Worm (Caenorhabditis elegans) whole organism, mixed stage, embryonic: Measurements from ENCODE around the gene gba-2.

Experiments
- M03D4.4 ChIP-seq: sonication (generic microtip); optimal IDR thresholded peaks from 2 replicates; lab custom pipeline; 2017; ENCODE audit warnings: mild to moderate bottlenecking, missing genetic modification characterization, missing compliant biosample characterization
- bed-3 ChIP-seq: fragments of 200-800 bp; sonication (Bioruptor generic); optimal IDR thresholded peaks from 3 replicates; lab custom pipeline; 2018; ENCODE audit warnings: mild to moderate bottlenecking, missing genetic modification characterization, moderate library complexity, missing compliant biosample characterization
- blmp-1 ChIP-seq: fragments of 150-350 bp; optimal IDR thresholded peaks from 2 replicates; lab custom pipeline; 2014; ENCODE audit warnings: missing biosample characterization, missing genetic modification characterization
- ceh-39 ChIP-seq: fragments of 150-350 bp; optimal IDR thresholded peaks from 2 replicates; lab custom pipeline; 2014; ENCODE audit warnings: missing biosample characterization, missing genetic modification characterization
- ceh-43 ChIP-seq: fragments of 200-800 bp; sonication (Bioruptor generic); optimal IDR thresholded peaks from 2 replicates; lab custom pipeline; 2018; ENCODE audit warnings: mild to moderate bottlenecking, missing genetic modification characterization, moderate library complexity, missing compliant biosample characterization
- ceh-83 ChIP-seq: fragments of 200-800 bp; sonication (Bioruptor generic); optimal IDR thresholded peaks from 2 replicates; lab custom pipeline; 2018; ENCODE audit warnings: mild to moderate bottlenecking, missing genetic modification characterization, missing compliant biosample characterization
- ces-1 ChIP-seq: fragments of 150-350 bp; optimal IDR thresholded peaks from 2 replicates; lab custom pipeline; 2014; ENCODE audit warnings: missing biosample characterization, missing genetic modification reagents, missing genetic modification characterization
- cnd-1 ChIP-seq: fragments of 200-800 bp; sonication (Bioruptor generic); optimal IDR thresholded peaks from 2 replicates; lab custom pipeline; 2018; ENCODE audit warnings: mild to moderate bottlenecking, missing genetic modification characterization, missing compliant biosample characterization
- drap-1 ChIP-seq: fragments of 200-800 bp; sonication (Bioruptor generic); optimal IDR thresholded peaks from 3 replicates; lab custom pipeline; 2018; ENCODE audit warnings: mild to moderate bottlenecking, missing genetic modification characterization, missing compliant biosample characterization
- elt-1 ChIP-seq: sonication (generic microtip); optimal IDR thresholded peaks from 2 replicates; lab custom pipeline; 2017; ENCODE audit warnings: missing genetic modification characterization, mild to moderate bottlenecking, missing compliant biosample characterization, antibody characterized with exemption, moderate library complexity, borderline replicate concordance; ENCODE audit not compliant: insufficient read depth
- elt-3 ChIP-seq: fragments of 150-350 bp; optimal IDR thresholded peaks from 2 replicates; lab custom pipeline; 2014; ENCODE audit warnings: missing biosample characterization, missing genetic modification characterization
- flh-1 ChIP-seq: fragments of 200-800 bp; sonication (Bioruptor generic); optimal IDR thresholded peaks from 2 replicates; lab custom pipeline; 2018; ENCODE audit warnings: mild to moderate bottlenecking, missing genetic modification characterization, moderate library complexity, missing compliant biosample characterization
- hlh-1 ChIP-seq: fragments of 150-350 bp; optimal IDR thresholded peaks from 2 replicates; lab custom pipeline; 2014; ENCODE audit warnings: missing biosample characterization, missing genetic modification reagents, missing genetic modification characterization
- lin-13 ChIP-seq: fragments of 150-350 bp; optimal IDR thresholded peaks from 2 replicates; lab custom pipeline; 2014; ENCODE audit warnings: missing biosample characterization, missing genetic modification characterization
- lin-32 ChIP-seq: fragments of 200-800 bp; sonication (Bioruptor generic); optimal IDR thresholded peaks from 2 replicates; lab custom pipeline; 2018; ENCODE audit warnings: mild to moderate bottlenecking, missing genetic modification characterization, missing compliant biosample characterization
- lsy-2 ChIP-seq: fragments of 150-350 bp; optimal IDR thresholded peaks from 2 replicates; lab custom pipeline; 2014; ENCODE audit warnings: missing biosample characterization, missing genetic modification characterization
- mab-5 ChIP-seq: fragments of 150-350 bp; optimal IDR thresholded peaks from 2 replicates; lab custom pipeline; 2014; ENCODE audit warnings: missing biosample characterization, missing genetic modification characterization
- mep-1 ChIP-seq: fragments of 150-350 bp; optimal IDR thresholded peaks from 2 replicates; lab custom pipeline; 2017; ENCODE audit warnings: missing biosample characterization, missing genetic modification reagents, missing genetic modification characterization, inconsistent platforms
- mls-2 ChIP-seq: sonication (generic microtip); optimal IDR thresholded peaks from 2 replicates; lab custom pipeline; 2016; ENCODE audit warnings: mild to moderate bottlenecking, missing genetic modification characterization, moderate library complexity, missing compliant biosample characterization
- nhr-12 ChIP-seq: fragments of 150-350 bp; optimal IDR thresholded peaks from 2 replicates; lab custom pipeline; 2014; ENCODE audit warnings: missing biosample characterization, missing genetic modification characterization
- nhr-2 ChIP-seq: fragments of 150-350 bp; optimal IDR thresholded peaks from 2 replicates; lab custom pipeline; 2014; ENCODE audit warnings: missing biosample characterization, missing genetic modification characterization
- nhr-237 ChIP-seq: fragments of 150-350 bp; optimal IDR thresholded peaks from 2 replicates; lab custom pipeline; 2014; ENCODE audit warnings: missing biosample characterization, missing genetic modification characterization
- nhr-28 ChIP-seq: fragments of 150-350 bp; optimal IDR thresholded peaks from 2 replicates; lab custom pipeline; 2014; ENCODE audit warnings: missing biosample characterization, missing genetic modification characterization
- nhr-76 ChIP-seq: sonication (generic microtip); optimal IDR thresholded peaks from 2 replicates; lab custom pipeline; 2017; ENCODE audit warnings: missing biosample characterization, missing genetic modification characterization
- pha-4 ChIP-seq: fragments of 150-350 bp; optimal IDR thresholded peaks from 2 replicates; lab custom pipeline; 2018; ENCODE audit warnings: missing biosample characterization, missing genetic modification reagents, missing genetic modification characterization
- sem-2 ChIP-seq: fragments of 200-800 bp; sonication (Bioruptor generic); optimal IDR thresholded peaks from 2 replicates; lab custom pipeline; 2018; ENCODE audit warnings: mild to moderate bottlenecking, missing genetic modification characterization, missing compliant biosample characterization
- snpc-4 ChIP-seq: fragments of 150-350 bp; optimal IDR thresholded peaks from 2 replicates; lab custom pipeline; 2014; ENCODE audit warnings: missing biosample characterization, missing genetic modification characterization
- sptf-1 ChIP-seq: sonication (generic microtip); optimal IDR thresholded peaks from 2 replicates; lab custom pipeline; 2017; ENCODE audit warnings: mild to moderate bottlenecking, missing genetic modification characterization, moderate library complexity, missing compliant biosample characterization
- unc-120 ChIP-seq: sonication (generic microtip); optimal IDR thresholded peaks from 2 replicates; lab custom pipeline; 2017; ENCODE audit warnings: missing genetic modification characterization, missing compliant biosample characterization; ENCODE audit not compliant: poor library complexity, severe bottlenecking
- unc-39 ChIP-seq: fragments of 150-350 bp; optimal IDR thresholded peaks from 2 replicates; lab custom pipeline; 2014; ENCODE audit warnings: missing biosample characterization, missing genetic modification characterization
- unc-62 ChIP-seq: fragments of 150-350 bp; optimal IDR thresholded peaks from 2 replicates; lab custom pipeline; 2014; ENCODE audit warnings: missing biosample characterization, missing genetic modification reagents, missing genetic modification characterization
- zip-8 ChIP-seq: fragments of 150-350 bp; optimal IDR thresholded peaks from 2 replicates; lab custom pipeline; 2014; ENCODE audit warnings: missing biosample characterization, missing genetic modification characterization
- ztf-11 ChIP-seq: fragments of 150-350 bp; optimal IDR thresholded peaks from 2 replicates; lab custom pipeline; 2014; ENCODE audit warnings: missing biosample characterization, missing genetic modification characterization

The gba-2 gene

ce11 chrII:2177735-2178134 is 8.5 kb downstream of the gba-2 start:
- no peak for TF ChIP-seq nhr-76 (tag; lab: Kevin White, UChicago)
- no peak for TF ChIP-seq cnd-1 (tag; lab: Kevin White, UChicago)
- TF ChIP-seq lsy-2 (tag; lab: Kevin White, UChicago): no peak
- no peak for TF ChIP-seq pha-4 (tag; lab: Kevin White, UChicago)
- TF ChIP-seq nhr-28: no peak
- no peak for TF ChIP-seq blmp-1 (tag; lab: Kevin White, UChicago)

ce11 chrII:2176688-2177087 is 9.5 kb downstream of the gba-2 start, which contains the start of gene gba-1:
gba-1 (plus strand) TSS chrII:2176741.
- TF ChIP-seq cnd-1 (tag; lab: Kevin White, UChicago) (no peak), lin-32 (GFP tag; lab: Kevin White, UChicago) (no peak), ces-1 (GFP tag; lab: Kevin White, UChicago) (no peak), unc-39 (tag; lab: Kevin White, UChicago) (no peak), pha-4 (tag; lab: Kevin White, UChicago) (no peak), mls-2 (tag; lab: Kevin White, UChicago) (no peak), elt-3 (tag; lab: Kevin White, UChicago) (no peak), M03D4.4 (no peak), nhr-28 (no peak), nhr-2 (tag; lab: Kevin White, UChicago) (no peak), mab-5 (no peak), mep-1 (tag; lab: Kevin White, UChicago) (no peak), elt-1 (tag; lab: Kevin White, UChicago) (no peak), flh-1 (GFP tag; lab: Kevin White, UChicago) (no peak), lin-13 (tag; lab: Kevin White, UChicago) (no peak), hlh-1 (no peak), snpc-4 (tag; lab: Kevin White, UChicago) (no peak), unc-120 (tag; lab: Kevin White, UChicago) (no peak), nhr-12 (tag; lab: Kevin White, UChicago) (no peak), nhr-76 (tag; lab: Kevin White, UChicago) (no peak)

- no peak for TF ChIP-seq mep-1 (tag; lab: Kevin White, UChicago)
- no peak for TF ChIP-seq sptf-1 (tag; lab: Kevin White, UChicago)
- TF ChIP-seq lsy-2 (tag; lab: Kevin White, UChicago): no peak
- no peak for TF ChIP-seq lin-32 (GFP tag; lab: Kevin White, UChicago)
- TF ChIP-seq unc-62: no peak
- TF ChIP-seq nhr-76 (tag; lab: Kevin White, UChicago): no peak
- TF ChIP-seq cnd-1 (tag; lab: Kevin White, UChicago): no peak
- TF ChIP-seq hlh-1: no peak
- no peak for TF ChIP-seq drap-1 (GFP tag; lab: Kevin White, UChicago)
These were observed 10.9 kb downstream of the gba-2 start, which contains the start of gene C33C12.7 for ce11 chrII:2175367-2175766. C33C12.7 (minus strand) TSS chrII:2175467.

ce11 chrII:2170085-2170484 is 16.1 kb downstream of the gba-2 start, which contains the start of gene C33C12.12:
C33C12.12 (minus strand) TSS chrII:2170185.
- TF ChIP-seq mls-2 (tag; lab: Kevin White, UChicago): no peak
- no peak for TF ChIP-seq zip-8 (tag; lab: Kevin White, UChicago)
- TF ChIP-seq ceh-43: no peak
- TF ChIP-seq mab-5: no peak
- no peak for TF ChIP-seq lin-13 (tag; lab: Kevin White, UChicago)
- no peak for TF ChIP-seq mep-1 (tag; lab: Kevin White, UChicago)
- no peak for TF ChIP-seq nhr-76 (tag; lab: Kevin White, UChicago)
- no peak for TF ChIP-seq cnd-1 (tag; lab: Kevin White, UChicago)
- TF ChIP-seq nhr-237 (tag; lab: Kevin White, UChicago): no peak
- no peak for TF ChIP-seq ztf-11
- TF ChIP-seq nhr-2 (tag; lab: Kevin White, UChicago): no peak
- TF ChIP-seq elt-1 (tag; lab: Kevin White, UChicago): no peak
- no peak for TF ChIP-seq unc-120 (tag; lab: Kevin White, UChicago)
- no peak for TF ChIP-seq blmp-1 (tag; lab: Kevin White, UChicago)

- TF ChIP-seq ceh-83 (no peak), lsy-2 (tag; lab: Kevin White, UChicago) (no peak), hlh-1 (no peak), unc-39 (tag; lab: Kevin White, UChicago) (no peak), nhr-28 (no peak), bed-3 (GFP tag; lab: Kevin White, UChicago) (no peak), sptf-1 (tag; lab: Kevin White, UChicago) (no peak), zip-8 (tag; lab: Kevin White, UChicago) (no peak), nhr-2 (tag; lab: Kevin White, UChicago) (no peak), nhr-12 (tag; lab: Kevin White, UChicago) (no peak), ces-1 (GFP tag; lab: Kevin White, UChicago) (no peak), mls-2 (tag; lab: Kevin White, UChicago) (no peak), sem-2 (GFP tag; lab: Kevin White, UChicago) (no peak), ceh-39 (tag; lab: Kevin White, UChicago) (no peak), flh-1 (GFP tag; lab: Kevin White, UChicago) (no peak), drap-1 (GFP tag; lab: Kevin White, UChicago) (no peak), unc-62 (no peak)
These were observed 17.9 kb downstream of the gba-2 start, which contains the start of gene fbxb-38 for ce11 chrII:2168374-2168773. fbxb-38 (minus strand) TSS chrII:2168763.
